Worm (Caenorhabditis elegans) whole organism, early embryonic: ENCODE results near the gene clec-252.

Source experiments
- B0310.2 ChIP-seq: sonication (generic microtip); optimal IDR thresholded peaks from 2 replicates; lab custom pipeline; 2016; ENCODE audit warnings: mild to moderate bottlenecking, missing genetic modification characterization, missing compliant biosample characterization
- ama-1 ChIP-seq: fragments of 150-350 bp; optimal IDR thresholded peaks from 2 replicates; lab custom pipeline; 2014
- ceh-13 ChIP-seq: fragments of 200-800 bp; sonication (Bioruptor generic); optimal IDR thresholded peaks from 2 replicates; lab custom pipeline; 2018; ENCODE audit warnings: mild to moderate bottlenecking, missing genetic modification characterization, missing compliant biosample characterization
- ceh-36 ChIP-seq: sonication (generic microtip); optimal IDR thresholded peaks from 2 replicates; lab custom pipeline; 2016; ENCODE audit warnings: missing genetic modification characterization, inconsistent platforms, missing compliant biosample characterization
- ets-7 ChIP-seq: sonication (generic microtip); optimal IDR thresholded peaks from 2 replicates; lab custom pipeline; 2016; ENCODE audit warnings: missing genotype, missing genetic modification characterization, missing compliant biosample characterization
- flt-1 ChIP-seq: fragments of 200-800 bp; sonication (Bioruptor generic); IDR thresholded peaks from 2 replicates; pipeline ENCODE4 v1.3.6; 2022; ENCODE audit warnings: missing genetic modification characterization, missing compliant biosample characterization
- hmbx-1 ChIP-seq: sonication (generic microtip); optimal IDR thresholded peaks from 2 replicates; lab custom pipeline; 2016; ENCODE audit warnings: mild to moderate bottlenecking, missing genetic modification characterization, missing compliant biosample characterization
- hmg-4 ChIP-seq: fragments of 200-800 bp; sonication (Bioruptor generic); optimal IDR thresholded peaks from 2 replicates; lab custom pipeline; 2018; ENCODE audit warnings: mild to moderate bottlenecking, missing genetic modification characterization, missing compliant biosample characterization
- hnd-1 ChIP-seq: sonication (generic microtip); optimal IDR thresholded peaks from 2 replicates; lab custom pipeline; 2016; ENCODE audit warnings: missing genetic modification characterization, missing compliant biosample characterization
- sea-1 ChIP-seq: fragments of 200-800 bp; sonication (Bioruptor generic); conservative IDR thresholded peaks from 2 replicates; pipeline ENCODE4 v1.3.6; 2022; ENCODE audit warnings: missing genetic modification characterization, missing compliant biosample characterization

DNA sequence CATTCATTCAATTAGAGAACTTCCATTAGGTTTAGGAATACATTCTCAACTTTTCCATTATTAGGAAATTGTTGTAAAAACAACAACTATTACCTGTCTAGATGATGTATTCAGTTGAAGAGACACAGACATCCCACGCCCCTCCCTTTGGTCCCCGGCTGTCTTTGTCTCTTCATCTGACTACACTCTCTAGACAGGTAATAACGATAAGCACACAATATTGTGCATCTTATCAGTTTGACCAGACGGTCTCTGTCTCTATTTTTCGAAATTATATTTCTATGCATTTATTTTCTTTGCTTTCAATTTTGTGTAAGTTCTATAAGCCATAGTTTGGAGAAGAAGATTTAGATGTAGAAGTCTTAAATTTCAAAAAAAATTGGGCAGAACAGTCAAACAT lies 47.3 kb downstream of the clec-252 start, which contains the start of gene Y69H2.9:
- TF ChIP-seq hmg-4 (GFP tag; lab: Kevin White, UChicago) = no peak
- TF ChIP-seq ama-1 (lab: Kevin White, UChicago) = no peak
- TF ChIP-seq hmbx-1 (tag; lab: Kevin White, UChicago) = no peak
- no peak for TF ChIP-seq hnd-1 (tag; lab: Kevin White, UChicago)
- no peak for TF ChIP-seq flt-1 (GFP tag; lab: Robert Waterston, UW)
- no peak for TF ChIP-seq ceh-13 (GFP tag; lab: Kevin White, UChicago)
- TF ChIP-seq ets-7 (tag; lab: Kevin White, UChicago) = no peak
- TF ChIP-seq ceh-36 (tag; lab: Kevin White, UChicago) = no peak
- no peak for TF ChIP-seq B0310.2
- no peak for TF ChIP-seq sea-1
